Worm (Caenorhabditis elegans): ENCODE data around the gene srg-10.
A peak's percentile ranks its signal among the peaks of the same experiment; 100 is the strongest.

ce11 chrIII:4721750-4722149 is 44.2 kb downstream of the srg-10 start, which contains the start of gene acy-1:
- TF ChIP-seq nhr-28 (tag; optimal IDR thresholded peaks at IDR 0.05) (no peak), ztf-11 (tag; optimal IDR thresholded peaks at IDR 0.05) (no peak), unc-39 (tag; optimal IDR thresholded peaks at IDR 0.05) (no peak), ZK546.5 (tag; optimal IDR thresholded peaks at IDR 0.05) (no peak), nhr-12 (tag; optimal IDR thresholded peaks at IDR 0.05) (no peak), fkh-10 (GFP tag; optimal IDR thresholded peaks at IDR 0.05) (peak; percentile 23), ama-1 (optimal IDR thresholded peaks at IDR 0.05) (no peak), elt-3 (tag; optimal IDR thresholded peaks at IDR 0.05) (no peak), lin-39 (tag; optimal IDR thresholded peaks at IDR 0.05) (peak; percentile 91)
